Fruit fly (Drosophila melanogaster) whole organism, embryonic: ENCODE data around the gene CG33107.
A peak's percentile ranks its signal among the peaks of the same experiment; 100 is the strongest.

ENCODE experiments used
- C15 ChIP-seq: fragments of 200-800 bp; sonication (Bioruptor generic); IDR thresholded peaks from 3 replicates; pipeline ENCODE4 v1.3.6; 2022; ENCODE audit warnings: missing biosample characterization, missing genetic modification characterization
- CG10147 ChIP-seq: fragments of 200-800 bp; sonication (Bioruptor generic); optimal IDR thresholded peaks from 2 replicates; lab custom pipeline; 2019; ENCODE audit warnings: missing biosample characterization, mild to moderate bottlenecking, missing genetic modification characterization, moderate library complexity
- CG10543 ChIP-seq: fragments of 200-800 bp; sonication (Bioruptor generic); optimal IDR thresholded peaks from 3 replicates; lab custom pipeline; 2017; ENCODE audit warnings: missing biosample characterization, mild to moderate bottlenecking, missing genetic modification characterization, moderate library complexity
- CG11696 ChIP-seq: fragments of 200-800 bp; sonication (Bioruptor generic); IDR thresholded peaks from 2 replicates; pipeline ENCODE4 v1.3.6; 2022; ENCODE audit warnings: missing biosample characterization, missing genetic modification characterization
- CG12071 ChIP-seq: fragments of 200-800 bp; sonication (Bioruptor generic); optimal IDR thresholded peaks from 3 replicates; lab custom pipeline; 2018; ENCODE audit warnings: missing biosample characterization, mild to moderate bottlenecking, missing genetic modification characterization
- CG13287 ChIP-seq: fragments of 200-800 bp; sonication (Bioruptor generic); IDR thresholded peaks from 2 replicates; pipeline ENCODE4 v1.3.6; 2022; ENCODE audit warnings: missing biosample characterization, missing genetic modification characterization; ENCODE audit not compliant: partially characterized antibody
- CG13424 ChIP-seq: fragments of 200-800 bp; sonication (Bioruptor generic); optimal IDR thresholded peaks from 2 replicates; lab custom pipeline; 2019; ENCODE audit warnings: missing biosample characterization, mild to moderate bottlenecking, missing genetic modification characterization, moderate library complexity
- CG1603 ChIP-seq: fragments of 200-800 bp; sonication (Bioruptor generic); optimal IDR thresholded peaks from 2 replicates; lab custom pipeline; 2019; ENCODE audit warnings: missing biosample characterization, mild to moderate bottlenecking, missing genetic modification characterization, moderate library complexity
- CG16815 ChIP-seq: fragments of 200-800 bp; sonication (Bioruptor generic); optimal IDR thresholded peaks from 3 replicates; lab custom pipeline; 2017; ENCODE audit warnings: missing biosample characterization, mild to moderate bottlenecking, missing genetic modification characterization
- CG17361 ChIP-seq: fragments of 200-800 bp; sonication (Bioruptor generic); IDR thresholded peaks from 3 replicates; pipeline ENCODE4 v1.3.6; 2022; ENCODE audit warnings: missing biosample characterization, missing genetic modification characterization
- CG18011 ChIP-seq: fragments of 200-800 bp; sonication (Bioruptor generic); optimal IDR thresholded peaks from 2 replicates; lab custom pipeline; 2017; ENCODE audit warnings: missing biosample characterization, missing genetic modification characterization, mild to moderate bottlenecking, moderate library complexity, missing genotype
- CG2889 ChIP-seq: fragments of 200-800 bp; sonication (Bioruptor generic); IDR thresholded peaks from 3 replicates; pipeline ENCODE4 v1.3.6; 2022; ENCODE audit warnings: missing biosample characterization, missing genetic modification characterization
- CG5180 ChIP-seq: fragments of 200-800 bp; sonication (Bioruptor generic); optimal IDR thresholded peaks from 3 replicates; lab custom pipeline; 2017; ENCODE audit warnings: missing biosample characterization, missing genetic modification characterization, mild to moderate bottlenecking, moderate library complexity, missing genetic modification reagents
- CG6689 ChIP-seq: fragments of 200-800 bp; sonication (Bioruptor generic); IDR thresholded peaks from 2 replicates; pipeline ENCODE4 v1.3.6; 2022; ENCODE audit warnings: missing biosample characterization, missing genetic modification characterization
- CG6765 ChIP-seq: fragments of 200-800 bp; sonication (Bioruptor generic); optimal IDR thresholded peaks from 3 replicates; lab custom pipeline; 2017; ENCODE audit warnings: missing biosample characterization, mild to moderate bottlenecking, missing genetic modification characterization
- CG7556 ChIP-seq: fragments of 200-800 bp; sonication (Bioruptor generic); optimal IDR thresholded peaks from 2 replicates; lab custom pipeline; 2017; ENCODE audit warnings: missing biosample characterization, mild to moderate bottlenecking, missing genetic modification characterization
- CG9797 ChIP-seq: fragments of 200-800 bp; sonication (Bioruptor generic); optimal IDR thresholded peaks from 3 replicates; lab custom pipeline; 2018; ENCODE audit warnings: missing biosample characterization, mild to moderate bottlenecking, missing genetic modification characterization
- CkIIα-i1 ChIP-seq: fragments of 200-800 bp; sonication (Bioruptor generic); IDR thresholded peaks from 2 replicates; pipeline ENCODE4 v1.3.6; 2022; ENCODE audit warnings: missing biosample characterization, missing genetic modification characterization
- D19A ChIP-seq: fragments of 200-800 bp; optimal IDR thresholded peaks from 3 replicates; lab custom pipeline; 2019; ENCODE audit warnings: missing biosample characterization, mild to moderate bottlenecking, missing genetic modification characterization, moderate library complexity
- Dref ChIP-seq: fragments of 200-800 bp; sonication (Bioruptor generic); IDR thresholded peaks from 2 replicates; pipeline ENCODE4 v1.3.6; 2022; ENCODE audit warnings: missing biosample characterization, missing genetic modification characterization
- E2f2 ChIP-seq: fragments of 200-800 bp; sonication (Bioruptor generic); IDR thresholded peaks from 2 replicates; pipeline ENCODE4 v1.3.6; 2022; ENCODE audit warnings: missing biosample characterization, missing genetic modification characterization
- Fer3 ChIP-seq: fragments of 200-800 bp; sonication (Bioruptor generic); optimal IDR thresholded peaks from 2 replicates; lab custom pipeline; 2018; ENCODE audit warnings: missing biosample characterization, mild to moderate bottlenecking, missing genetic modification characterization, moderate library complexity
- Gsc ChIP-seq: fragments of 200-800 bp; sonication (Bioruptor generic); IDR thresholded peaks from 2 replicates; pipeline ENCODE4 v1.3.6; 2022; ENCODE audit warnings: missing biosample characterization, missing genetic modification characterization
- HLH4C ChIP-seq: fragments of 200-800 bp; sonication (Bioruptor generic); IDR thresholded peaks from 3 replicates; pipeline ENCODE4 v1.3.6; 2022; ENCODE audit warnings: missing biosample characterization, missing genetic modification characterization; ENCODE audit not compliant: partially characterized antibody
- HmgD ChIP-seq: fragments of 200-800 bp; sonication (Bioruptor generic); optimal IDR thresholded peaks from 3 replicates; lab custom pipeline; 2016; ENCODE audit warnings: missing biosample characterization, missing genetic modification characterization
- Kr ChIP-seq: fragments of 200-800 bp; sonication (Bioruptor generic); optimal IDR thresholded peaks from 2 replicates; lab custom pipeline; 2017; ENCODE audit warnings: missing biosample characterization, mild to moderate bottlenecking, missing genetic modification characterization
- Lim3 ChIP-seq: fragments of 200-800 bp; sonication (Bioruptor generic); IDR thresholded peaks from 2 replicates; pipeline ENCODE4 v1.3.6; 2022; ENCODE audit warnings: missing biosample characterization, missing genetic modification characterization
- MBD-R2 ChIP-seq: fragments of 200-800 bp; sonication (Bioruptor generic); IDR thresholded peaks from 2 replicates; pipeline ENCODE4 v1.3.6; 2022; ENCODE audit warnings: missing biosample characterization, missing genetic modification characterization
- Myb ChIP-seq: fragments of 200-800 bp; sonication (Bioruptor generic); optimal IDR thresholded peaks from 2 replicates; lab custom pipeline; 2016; ENCODE audit warnings: missing biosample characterization, missing genetic modification characterization
- NC2β ChIP-seq: fragments of 200-800 bp; sonication (Bioruptor generic); optimal IDR thresholded peaks from 2 replicates; lab custom pipeline; 2016; ENCODE audit warnings: missing biosample characterization, missing genetic modification characterization
- NfI ChIP-seq: fragments of 200-800 bp; sonication (Bioruptor generic); optimal IDR thresholded peaks from 3 replicates; lab custom pipeline; 2018; ENCODE audit warnings: missing biosample characterization, mild to moderate bottlenecking, missing genetic modification characterization, moderate library complexity
- Oli ChIP-seq: fragments of 200-800 bp; sonication (Bioruptor generic); optimal IDR thresholded peaks from 2 replicates; lab custom pipeline; 2018; ENCODE audit warnings: missing biosample characterization, mild to moderate bottlenecking, missing genetic modification characterization, moderate library complexity
- Poxn ChIP-seq: fragments of 200-800 bp; sonication (Bioruptor generic); IDR thresholded peaks from 2 replicates; pipeline ENCODE4 v1.3.6; 2022; ENCODE audit warnings: missing biosample characterization, missing genetic modification characterization
- Rx ChIP-seq: fragments of 200-800 bp; sonication (Bioruptor generic); IDR thresholded peaks from 2 replicates; pipeline ENCODE4 v1.3.6; 2022; ENCODE audit warnings: missing biosample characterization, missing genetic modification characterization
- Sin3A ChIP-seq: fragments of >200 bp; optimal IDR thresholded peaks from 2 replicates; lab custom pipeline; 2018
- Tbp ChIP-seq: fragments of >200 bp; optimal IDR thresholded peaks from 2 replicates; lab custom pipeline; 2018; ENCODE audit warnings: missing biosample characterization, missing genetic modification characterization
- aop ChIP-seq: fragments of 200-800 bp; sonication (Bioruptor generic); IDR thresholded peaks from 2 replicates; pipeline ENCODE4 v1.3.6; 2022; ENCODE audit warnings: missing biosample characterization, missing genetic modification characterization
- da ChIP-seq: fragments of 200-800 bp; sonication (Bioruptor generic); optimal IDR thresholded peaks from 2 replicates; lab custom pipeline; 2016; ENCODE audit warnings: missing biosample characterization, missing genetic modification characterization
- dmrt99B ChIP-seq: fragments of 200-800 bp; sonication (Bioruptor generic); optimal IDR thresholded peaks from 2 replicates; lab custom pipeline; 2018; ENCODE audit warnings: missing biosample characterization, mild to moderate bottlenecking, missing genetic modification characterization, moderate library complexity
- ems ChIP-seq: fragments of 200-800 bp; sonication (Bioruptor generic); optimal IDR thresholded peaks from 3 replicates; lab custom pipeline; 2016; ENCODE audit warnings: missing biosample characterization, missing genetic modification characterization
- exex ChIP-seq: fragments of 200-800 bp; sonication (Bioruptor generic); optimal IDR thresholded peaks from 4 replicates; lab custom pipeline; 2018; ENCODE audit warnings: missing biosample characterization, mild to moderate bottlenecking, missing genetic modification characterization, moderate library complexity
- eyg ChIP-seq: fragments of 200-800 bp; sonication (Bioruptor generic); optimal IDR thresholded peaks from 3 replicates; lab custom pipeline; 2016; ENCODE audit warnings: missing biosample characterization, missing genetic modification characterization
- fd64A ChIP-seq: fragments of 200-800 bp; sonication (Bioruptor generic); optimal IDR thresholded peaks from 3 replicates; lab custom pipeline; 2018; ENCODE audit warnings: missing biosample characterization, mild to moderate bottlenecking, missing genetic modification characterization
- pan ChIP-seq, 4 experiments: fragments of >200 bp in 3 of 4; fragments of 200-800 bp in 1 of 4; sonication (Bioruptor generic) in 1 of 4; optimal IDR thresholded peaks in 3 of 4; IDR thresholded peaks in 1 of 4; 2 replicates each; pipeline versions ENCODE4 v1.3.6 to Lab custom; 2017 to 2022; ENCODE audit warnings: missing biosample characterization in 2 of 4, missing genetic modification characterization in 2 of 4, mixed read lengths in 1 of 4
- scrt ChIP-seq: fragments of 200-800 bp; sonication (Bioruptor generic); optimal IDR thresholded peaks from 2 replicates; lab custom pipeline; 2018; ENCODE audit warnings: missing biosample characterization, mild to moderate bottlenecking, missing genetic modification characterization, moderate library complexity
- sima ChIP-seq: fragments of 200-800 bp; sonication (Bioruptor generic); optimal IDR thresholded peaks from 2 replicates; lab custom pipeline; 2016; ENCODE audit warnings: missing biosample characterization, missing genetic modification characterization
- tin ChIP-seq: fragments of 200-800 bp; sonication (Bioruptor generic); optimal IDR thresholded peaks from 3 replicates; lab custom pipeline; 2016; ENCODE audit warnings: missing biosample characterization, missing genetic modification characterization
- twi ChIP-seq: fragments of 200-800 bp; optimal IDR thresholded peaks from 2 replicates; lab custom pipeline; 2019; ENCODE audit warnings: missing biosample characterization, mild to moderate bottlenecking, missing genetic modification characterization, moderate library complexity
- vvl ChIP-seq: fragments of 200-800 bp; sonication (Bioruptor generic); IDR thresholded peaks from 2 replicates; pipeline ENCODE4 v1.3.6; 2022; ENCODE audit warnings: missing biosample characterization, missing genetic modification characterization
- zen ChIP-seq: fragments of 200-800 bp; sonication (Bioruptor generic); optimal IDR thresholded peaks from 3 replicates; lab custom pipeline; 2018; ENCODE audit warnings: missing biosample characterization, mild to moderate bottlenecking, missing genetic modification characterization, moderate library complexity
- zfh1 ChIP-seq: fragments of 200-800 bp; sonication (Bioruptor generic); IDR thresholded peaks from 3 replicates; pipeline ENCODE4 v1.3.6; 2022; ENCODE audit warnings: missing biosample characterization, missing genetic modification characterization

The CG33107 gene

dm6 chr3R:22590668-22591275, 6.3 kb upstream of the CG33107 start (continued):
- no peak for TF ChIP-seq da (GFP tag; lab: Kevin White, UChicago)
- no peak for TF ChIP-seq CG11696 (GFP tag; lab: Robert Waterston, UW)
- peak; percentile 73 for TF ChIP-seq D19A (tag; lab: Kevin White, UChicago)
- TF ChIP-seq CG16815 (GFP tag; lab: Kevin White, UChicago) = peak; percentile 62
- TF ChIP-seq sima (GFP tag; lab: Kevin White, UChicago) = no peak
- no peak for TF ChIP-seq Rx (GFP tag; lab: Robert Waterston, UW)
- peak; percentile 67 for TF ChIP-seq dmrt99B (tag; lab: Kevin White, UChicago)
- TF ChIP-seq C15 = no peak
- peak; percentile 38 for TF ChIP-seq CG5180 (GFP tag; lab: Kevin White, UChicago)
- TF ChIP-seq Kr (GFP tag; lab: Kevin White, UChicago) = no peak
- no peak for TF ChIP-seq NfI (GFP tag; lab: Kevin White, UChicago)
- TF ChIP-seq CG18011 (GFP tag; lab: Kevin White, UChicago) = no peak
- no peak for TF ChIP-seq HmgD (GFP tag; lab: Kevin White, UChicago)
- TF ChIP-seq Tbp (GFP tag; lab: Kevin White, UChicago) = no peak
- TF ChIP-seq Dref = no peak
- TF ChIP-seq CkIIα-i1 (GFP tag; lab: Robert Waterston, UW) = no peak
- TF ChIP-seq exex (tag; lab: Kevin White, UChicago) = no peak
- TF ChIP-seq Gsc (GFP tag; lab: Robert Waterston, UW) = no peak
- TF ChIP-seq NC2β (GFP tag; lab: Kevin White, UChicago) = peak; percentile 54
- TF ChIP-seq CG13287 (GFP tag; lab: Robert Waterston, UW) = no peak
- TF ChIP-seq CG2889 (GFP tag; lab: Robert Waterston, UW) = no peak
- TF ChIP-seq E2f2 = peak; percentile 34; the same call in 1 of the 2 replicates
- TF ChIP-seq CG6765 (GFP tag; lab: Kevin White, UChicago) = no peak
- TF ChIP-seq CG10147 (GFP tag; lab: Kevin White, UChicago) = peak; percentile 30
- TF ChIP-seq vvl (GFP tag; lab: Robert Waterston, UW) = peak; percentile 12; the same call in 1 of the 2 replicates
- TF ChIP-seq CG12071 (GFP tag; lab: Kevin White, UChicago) = no peak
- TF ChIP-seq zen = no peak
- peak; percentile 35; the same call in 1 of the 2 replicates for TF ChIP-seq CG6689 (GFP tag; lab: Robert Waterston, UW)
- TF ChIP-seq Lim3 (GFP tag; lab: Robert Waterston, UW) = no peak
- no peak for TF ChIP-seq eyg (GFP tag; lab: Kevin White, UChicago)
- no peak for TF ChIP-seq scrt (GFP tag; lab: Kevin White, UChicago)
- TF ChIP-seq zfh1 (GFP tag; lab: Robert Waterston, UW) = peak; percentile 66; the same call in 2 of the 3 replicates
- TF ChIP-seq MBD-R2 = no peak
- TF ChIP-seq CG9797 (GFP tag; lab: Kevin White, UChicago) = no peak
- TF ChIP-seq Sin3A (lab: Kevin White, UChicago) = no peak
- no peak for TF ChIP-seq Myb
- TF ChIP-seq CG10543 (GFP tag; lab: Kevin White, UChicago) = no peak
- no peak for TF ChIP-seq aop (GFP tag; lab: Robert Waterston, UW)
- peak; percentile 29 for TF ChIP-seq ems (GFP tag; lab: Kevin White, UChicago)
- no peak for TF ChIP-seq Poxn

- peak; percentile 32 for TF ChIP-seq Fer3 (tag; lab: Kevin White, UChicago)
- TF ChIP-seq vvl (GFP tag; lab: Robert Waterston, UW) = peak; percentile 30; the same call in 1 of the 2 replicates
- TF ChIP-seq tin (GFP tag; lab: Kevin White, UChicago) = no peak
- no peak for TF ChIP-seq twi (tag; lab: Kevin White, UChicago)
- TF ChIP-seq Oli = peak; percentile 28
- no peak for TF ChIP-seq HLH4C (GFP tag; lab: Robert Waterston, UW)
- peak; percentile 15 for TF ChIP-seq CG7556 (GFP tag; lab: Kevin White, UChicago)
- TF ChIP-seq fd64A = peak; percentile 67
- TF ChIP-seq CG1603 = peak; percentile 80
- peak; percentile 28 for TF ChIP-seq CG13424
- TF ChIP-seq pan (optimal IDR thresholded peaks at IDR 0.05; lab: Kevin White, UChicago) = no peak
- TF ChIP-seq pan (GFP tag; optimal IDR thresholded peaks at IDR 0.05 in 1 of 2, IDR thresholded peaks at IDR 0.05 in 1 of 2) = peak in 1 of 2 experiments; percentile 50
- TF ChIP-seq CG17361 (GFP tag; lab: Robert Waterston, UW) = peak; percentile 47; the same call in 2 of the 3 replicates
Observed at dm6 chr3R:22589311-22589710, 4.8 kb upstream of the CG33107 start.
